Fruit fly (Drosophila melanogaster): ENCODE measurements around the gene CG4942.

dm6 chr3L:9029183-9029789 is 43.6 kb upstream of the CG4942 start:
- TF ChIP-seq Ets98B (GFP tag; IDR thresholded peaks at IDR 0.05) = no peak
- TF ChIP-seq CG9948 (tag; optimal IDR thresholded peaks at IDR 0.05) = no peak
- TF ChIP-seq Pif1A (GFP tag; optimal IDR thresholded peaks at IDR 0.05) = no peak
- TF ChIP-seq gl (tag; optimal IDR thresholded peaks at IDR 0.05) = no peak
- TF ChIP-seq D1 (tag; optimal IDR thresholded peaks at IDR 0.05) = no peak
- TF ChIP-seq rn (GFP tag; IDR thresholded peaks at IDR 0.05) = no peak
- no peak for TF ChIP-seq CG32121 (GFP tag; IDR thresholded peaks at IDR 0.05)
- no peak for TF ChIP-seq CG14655 (GFP tag; optimal IDR thresholded peaks at IDR 0.05)
- no peak for TF ChIP-seq CG8159 (tag; optimal IDR thresholded peaks at IDR 0.05)
- no peak for TF ChIP-seq Pif1B (GFP tag; optimal IDR thresholded peaks at IDR 0.05)
- TF ChIP-seq CG13204 (GFP tag; optimal IDR thresholded peaks at IDR 0.05) = no peak
